Fruit fly (Drosophila melanogaster): ENCODE measurements around the gene Nrx-IV.

Gene Nrx-IV

DNA sequence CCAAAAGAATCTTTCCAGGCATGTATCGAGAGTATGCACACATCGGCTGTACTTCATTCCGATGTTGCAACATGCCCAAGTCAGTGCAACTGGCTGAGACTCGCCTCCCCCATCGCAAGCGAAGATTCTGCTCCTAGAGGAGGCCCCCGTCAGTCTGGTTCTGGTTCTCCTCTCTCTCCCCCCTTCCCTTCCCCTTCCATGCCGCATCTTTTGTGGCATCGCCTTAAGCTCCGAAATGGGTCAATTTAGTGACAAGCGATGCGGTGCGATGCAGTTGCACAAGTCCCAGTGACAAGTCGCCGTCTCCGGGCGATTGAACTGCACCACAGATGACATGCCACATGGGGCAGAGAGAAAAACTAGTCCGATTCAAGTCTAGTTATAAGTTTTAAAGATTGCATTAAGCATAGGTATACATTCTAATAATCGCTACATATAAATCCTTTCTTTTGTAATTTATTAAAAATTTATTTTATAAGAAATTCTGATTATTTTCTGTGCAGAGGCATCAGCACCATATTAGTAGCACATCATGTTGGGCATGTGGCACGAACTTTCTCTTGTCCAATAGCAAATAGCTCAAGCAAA lies 37.2 kb upstream of the Nrx-IV start:
- TF ChIP-seq Sox15 (GFP tag; optimal IDR thresholded peaks at IDR 0.05) (no peak), fd85E (GFP tag; optimal IDR thresholded peaks at IDR 0.05) (no peak), CG6792 (GFP tag; optimal IDR thresholded peaks at IDR 0.05) (no peak), Sox102F (GFP tag; optimal IDR thresholded peaks at IDR 0.05) (no peak), CG6163 (GFP tag; IDR thresholded peaks at IDR 0.05) (peak; percentile 75), CG11294 (GFP tag; IDR thresholded peaks at IDR 0.05) (no peak), OdsH (GFP tag; optimal IDR thresholded peaks at IDR 0.05) (peak; percentile 34), CG8632 (GFP tag; optimal IDR thresholded peaks at IDR 0.05) (peak; percentile 9), CG4318 (GFP tag; optimal IDR thresholded peaks at IDR 0.05) (peak; percentile 54), Eip93F (GFP tag; optimal IDR thresholded peaks at IDR 0.05) (no peak), CG3032 (tag; optimal IDR thresholded peaks at IDR 0.05) (peak; percentile 20), Blimp-1 (GFP tag; optimal IDR thresholded peaks at IDR 0.05) (no peak), achi (GFP tag; optimal IDR thresholded peaks at IDR 0.05) (peak; percentile 55), svp (GFP tag) (no peak), fkh (GFP tag; optimal IDR thresholded peaks at IDR 0.05) (no peak), CG9139 (GFP tag; optimal IDR thresholded peaks at IDR 0.05) (no peak), CG31627 (GFP tag; optimal IDR thresholded peaks at IDR 0.05) (no peak), CG3919 (GFP tag; optimal IDR thresholded peaks at IDR 0.05) (peak; percentile 31), pdm3 (GFP tag; optimal IDR thresholded peaks at IDR 0.05) (no peak), salr (GFP tag; optimal IDR thresholded peaks at IDR 0.05) (peak in 1 of 2 experiments; percentile 40), CG8119 (GFP tag; IDR thresholded peaks at IDR 0.05) (peak; percentile 65), CG1621 (tag; optimal IDR thresholded peaks at IDR 0.05) (no peak), Met (GFP tag; optimal IDR thresholded peaks at IDR 0.05) (no peak), Hr38 (GFP tag; optimal IDR thresholded peaks at IDR 0.05) (no peak), eg (GFP tag; IDR thresholded peaks at IDR 0.05) (peak; percentile 73; the same call in 2 of the 3 replicates), Lpt (GFP tag; optimal IDR thresholded peaks at IDR 0.05) (no peak), Hr39 (GFP tag; optimal IDR thresholded peaks at IDR 0.05) (no peak), CG11762 (GFP tag; optimal IDR thresholded peaks at IDR 0.05; ENCODE audit: insufficient read depth) (peak; percentile 11), net (GFP tag; optimal IDR thresholded peaks at IDR 0.05) (no peak), CG34406 (GFP tag; optimal IDR thresholded peaks at IDR 0.05) (peak; percentile 29), acj6 (GFP tag; optimal IDR thresholded peaks at IDR 0.05) (peak; percentile 36), CG11902 (GFP tag; optimal IDR thresholded peaks at IDR 0.05) (no peak), cyc (GFP tag; optimal IDR thresholded peaks at IDR 0.05) (no peak), Eip75B (GFP tag; optimal IDR thresholded peaks at IDR 0.05) (no peak), Sox14 (GFP tag; optimal IDR thresholded peaks at IDR 0.05) (no peak), CG16779 (tag; optimal IDR thresholded peaks at IDR 0.05) (no peak), dsx (GFP tag; optimal IDR thresholded peaks at IDR 0.05; ENCODE audit: poor library complexity, severe bottlenecking) (no peak), CG6808 (GFP tag; optimal IDR thresholded peaks at IDR 0.05) (no peak), topi (GFP tag; optimal IDR thresholded peaks at IDR 0.05) (no peak), CG15336 (GFP tag; IDR thresholded peaks at IDR 0.05) (peak; percentile 74), Smox (GFP tag; optimal IDR thresholded peaks at IDR 0.05) (no peak), fd59A (GFP tag; optimal IDR thresholded peaks at IDR 0.05) (no peak), CG10669 (GFP tag; optimal IDR thresholded peaks at IDR 0.05) (peak; percentile 7), esn (GFP tag; optimal IDR thresholded peaks at IDR 0.05) (no peak), CG6854 (GFP tag; optimal IDR thresholded peaks at IDR 0.05) (peak; percentile 22), lz (GFP tag; optimal IDR thresholded peaks at IDR 0.05) (no peak), CG32006 (GFP tag; optimal IDR thresholded peaks at IDR 0.05) (peak; percentile 78), Gug (GFP tag; IDR thresholded peaks at IDR 0.05) (peak; percentile 20; the same call in 1 of the 2 replicates), CG7368 (GFP tag; optimal IDR thresholded peaks at IDR 0.05) (no peak), spab (GFP tag; optimal IDR thresholded peaks at IDR 0.05) (no peak), vri (GFP tag; optimal IDR thresholded peaks at IDR 0.05) (no peak), CG6276 (GFP tag; optimal IDR thresholded peaks at IDR 0.05) (peak; percentile 38)
